Worm (Caenorhabditis elegans) whole organism, L3 larva: ENCODE measurements around the gene C28H8.5.

ENCODE experiments used
- R02D3.7 ChIP-seq: fragments of 150-350 bp; optimal IDR thresholded peaks from 2 replicates; lab custom pipeline; 2014; ENCODE audit warnings: missing biosample characterization, missing genetic modification characterization
- ZK546.5 ChIP-seq: sonication (generic microtip); optimal IDR thresholded peaks from 2 replicates; lab custom pipeline; 2017; ENCODE audit warnings: missing biosample characterization, missing genetic modification characterization
- aly-2 ChIP-seq: fragments of 150-350 bp; optimal IDR thresholded peaks from 2 replicates; lab custom pipeline; 2014; ENCODE audit warnings: missing biosample characterization, missing genetic modification characterization
- ama-1 ChIP-seq: fragments of 150-350 bp; optimal IDR thresholded peaks from 2 replicates; lab custom pipeline; 2018
- ceh-16 ChIP-seq: sonication (generic microtip); optimal IDR thresholded peaks from 2 replicates; lab custom pipeline; 2017; ENCODE audit warnings: missing biosample characterization, missing genetic modification characterization
- ceh-28 ChIP-seq: fragments of 150-350 bp; optimal IDR thresholded peaks from 2 replicates; lab custom pipeline; 2014; ENCODE audit warnings: missing biosample characterization, missing genetic modification reagents, missing genetic modification characterization
- ceh-9 ChIP-seq: sonication (generic microtip); optimal IDR thresholded peaks from 2 replicates; lab custom pipeline; 2018; ENCODE audit warnings: missing biosample characterization, missing genetic modification characterization
- daf-12 ChIP-seq: fragments of 150-350 bp; optimal IDR thresholded peaks from 2 replicates; lab custom pipeline; 2014; ENCODE audit warnings: missing biosample characterization, missing genetic modification reagents, missing genetic modification characterization
- egl-27 ChIP-seq: sonication (generic microtip); optimal IDR thresholded peaks from 4 replicates; lab custom pipeline; 2017; ENCODE audit warnings: missing biosample characterization, missing genetic modification reagents, missing genetic modification characterization
- elt-1 ChIP-seq: fragments of 150-350 bp; optimal IDR thresholded peaks from 2 replicates; lab custom pipeline; 2014; ENCODE audit warnings: missing biosample characterization, missing genetic modification characterization
- elt-2 ChIP-seq: sonication (generic microtip); optimal IDR thresholded peaks from 2 replicates; lab custom pipeline; 2016; ENCODE audit warnings: missing genetic modification reagents, mild to moderate bottlenecking, missing genetic modification characterization, missing compliant biosample characterization
- elt-3 ChIP-seq, 3 experiments: fragments of 150-350 bp in 1 of 3; sonication (generic microtip) in 2 of 3; optimal IDR thresholded peaks; 2 replicates in 2 of 3; 4 replicates in 1 of 3; lab custom pipeline; 2014 to 2017; ENCODE audit warnings: missing biosample characterization in 3 of 3, missing genetic modification characterization in 3 of 3
- eor-1 ChIP-seq, 2 experiments: fragments of 150-350 bp; optimal IDR thresholded peaks; 2 replicates each; lab custom pipeline; 2014 to 2018; ENCODE audit warnings: missing biosample characterization in 2 of 2, missing genetic modification characterization in 2 of 2
- fkh-10 ChIP-seq: sonication (generic microtip); optimal IDR thresholded peaks from 2 replicates; lab custom pipeline; 2017; ENCODE audit warnings: missing biosample characterization, missing genetic modification reagents, missing genetic modification characterization
- fkh-2 ChIP-seq: fragments of 150-350 bp; optimal IDR thresholded peaks from 2 replicates; lab custom pipeline; 2014; ENCODE audit warnings: missing biosample characterization, missing genetic modification reagents, missing genetic modification characterization
- fos-1 ChIP-seq: fragments of 150-350 bp; optimal IDR thresholded peaks from 2 replicates; lab custom pipeline; 2014; ENCODE audit warnings: missing biosample characterization, missing genetic modification characterization
- hmg-11 ChIP-seq: sonication (generic microtip); optimal IDR thresholded peaks from 2 replicates; lab custom pipeline; 2016; ENCODE audit warnings: missing genetic modification characterization, missing compliant biosample characterization
- jun-1 ChIP-seq: fragments of 150-350 bp; optimal IDR thresholded peaks from 2 replicates; lab custom pipeline; 2014; ENCODE audit warnings: missing biosample characterization, missing genetic modification reagents, missing genetic modification characterization
- lin-15B ChIP-seq: fragments of 150-350 bp; optimal IDR thresholded peaks from 2 replicates; lab custom pipeline; 2014; ENCODE audit warnings: missing biosample characterization, missing genetic modification characterization
- lsy-12 ChIP-seq: sonication (generic microtip); optimal IDR thresholded peaks from 2 replicates; lab custom pipeline; 2016; ENCODE audit warnings: mild to moderate bottlenecking, missing genetic modification characterization, missing compliant biosample characterization
- nfya-1 ChIP-seq: sonication (generic microtip); optimal IDR thresholded peaks from 2 replicates; lab custom pipeline; 2017; ENCODE audit warnings: missing genetic modification characterization, mild to moderate bottlenecking, missing compliant biosample characterization, antibody characterized with exemption, moderate library complexity; ENCODE audit not compliant: insufficient read depth
- nhr-11 ChIP-seq: fragments of 150-350 bp; optimal IDR thresholded peaks from 2 replicates; lab custom pipeline; 2014; ENCODE audit warnings: missing biosample characterization, missing genetic modification characterization
- nhr-23 ChIP-seq: fragments of 150-350 bp; optimal IDR thresholded peaks from 2 replicates; lab custom pipeline; 2014; ENCODE audit warnings: missing biosample characterization, missing genetic modification reagents, missing genetic modification characterization
- nhr-237 ChIP-seq: fragments of 150-350 bp; optimal IDR thresholded peaks from 2 replicates; lab custom pipeline; 2014; ENCODE audit warnings: missing biosample characterization, missing genetic modification characterization
- nhr-28 ChIP-seq: fragments of 150-350 bp; optimal IDR thresholded peaks from 2 replicates; lab custom pipeline; 2014; ENCODE audit warnings: missing biosample characterization, missing genetic modification characterization
- nhr-43 ChIP-seq: sonication (generic microtip); optimal IDR thresholded peaks from 2 replicates; lab custom pipeline; 2016; ENCODE audit warnings: mild to moderate bottlenecking, missing genetic modification characterization, missing compliant biosample characterization; ENCODE audit not compliant: poor library complexity, severe bottlenecking
- nhr-76 ChIP-seq: fragments of 150-350 bp; sonication (generic microtip); optimal IDR thresholded peaks from 5 replicates; lab custom pipeline; 2014; ENCODE audit warnings: missing biosample characterization, missing genetic modification characterization
- pha-4 ChIP-seq: fragments of 150-350 bp; optimal IDR thresholded peaks from 2 replicates; lab custom pipeline; 2014; ENCODE audit warnings: missing biosample characterization, missing genetic modification reagents, missing genetic modification characterization
- pqm-1 ChIP-seq: fragments of 150-350 bp; optimal IDR thresholded peaks from 2 replicates; lab custom pipeline; 2017; ENCODE audit warnings: missing biosample characterization, missing genetic modification characterization, inconsistent platforms
- sea-2 ChIP-seq: fragments of 150-350 bp; sonication (generic microtip); optimal IDR thresholded peaks from 4 replicates; lab custom pipeline; 2014; ENCODE audit warnings: missing biosample characterization, missing genetic modification reagents, missing genetic modification characterization
- skn-1 ChIP-seq: fragments of 150-350 bp; optimal IDR thresholded peaks from 2 replicates; lab custom pipeline; 2014; ENCODE audit warnings: missing biosample characterization, missing genetic modification characterization
- snpc-4 ChIP-seq: fragments of 150-350 bp; optimal IDR thresholded peaks from 2 replicates; lab custom pipeline; 2014; ENCODE audit warnings: missing biosample characterization, missing genetic modification characterization
- tbx-2 ChIP-seq: sonication (generic microtip); optimal IDR thresholded peaks from 2 replicates; lab custom pipeline; 2016; ENCODE audit warnings: mild to moderate bottlenecking, missing genetic modification characterization, missing compliant biosample characterization
- unc-39 ChIP-seq: sonication (generic microtip); optimal IDR thresholded peaks from 4 replicates; lab custom pipeline; 2017; ENCODE audit warnings: missing biosample characterization, missing genetic modification characterization
- unc-62 ChIP-seq: fragments of 150-350 bp; sonication (generic microtip); optimal IDR thresholded peaks from 4 replicates; lab custom pipeline; 2014; ENCODE audit warnings: missing biosample characterization, missing genetic modification reagents, missing genetic modification characterization
- zag-1 ChIP-seq: fragments of 150-350 bp; optimal IDR thresholded peaks from 2 replicates; lab custom pipeline; 2014; ENCODE audit warnings: missing biosample characterization, missing genetic modification characterization
- ztf-11 ChIP-seq: fragments of 150-350 bp; optimal IDR thresholded peaks from 2 replicates; lab custom pipeline; 2014; ENCODE audit warnings: missing biosample characterization, missing genetic modification characterization
- ztf-4 ChIP-seq: fragments of 150-350 bp; optimal IDR thresholded peaks from 2 replicates; lab custom pipeline; 2014; ENCODE audit warnings: missing biosample characterization, missing genetic modification characterization

The C28H8.5 gene

DNA sequence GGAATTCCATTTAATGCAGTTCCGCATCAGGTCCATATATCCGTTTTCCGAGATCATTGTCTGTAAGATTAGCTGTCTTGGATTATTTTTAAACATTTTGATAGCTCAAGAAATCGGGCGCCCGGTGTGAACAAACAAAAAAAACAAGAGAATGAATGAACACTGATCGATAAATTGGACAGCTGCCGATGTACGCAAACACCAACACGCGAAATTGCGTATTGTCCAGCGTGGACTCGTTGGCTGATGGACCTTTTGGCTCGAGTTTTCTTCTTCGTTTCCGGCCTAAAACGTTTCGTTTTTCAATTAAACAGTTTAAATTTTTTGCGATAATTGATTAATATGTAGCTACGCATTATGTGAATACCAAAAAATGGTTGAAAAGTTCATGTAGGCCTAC lies 22.0 kb downstream of the C28H8.5 start, which contains the start of gene dpff-1:
dpff-1 (minus strand) TSS at position 288 of the 400 bp plus-strand sequence.
- TF ChIP-seq nhr-43 (tag; lab: Kevin White, UChicago) (no peak), pha-4 (tag; lab: Kevin White, UChicago) (peak; percentile 13), ama-1 (lab: Kevin White, UChicago) (no peak), ztf-11 (tag; lab: Kevin White, UChicago) (no peak), ceh-16 (no peak), ceh-28 (tag; lab: Kevin White, UChicago) (peak; percentile 54), nfya-1 (tag; lab: Kevin White, UChicago) (peak; percentile 52), lin-15B (tag; lab: Kevin White, UChicago) (no peak), hmg-11 (peak; percentile 61), elt-2 (tag; lab: Kevin White, UChicago) (no peak), nhr-23 (tag; lab: Kevin White, UChicago) (peak; percentile 10)

ce11 chrIII:5906749-5907148 lies 22.6 kb downstream of the C28H8.5 start, which contains the start of gene erd-2.2:
TSS of gene erd-2.2 (plus strand) at chrIII:5907049.
- TF ChIP-seq jun-1 (tag; lab: Kevin White, UChicago) (no peak), fos-1 (no peak), egl-27 (tag; lab: Kevin White, UChicago) (no peak), fkh-2 (no peak), ceh-9 (tag; lab: Kevin White, UChicago) (no peak)

ce11 chrIII:5908408-5908807 lies 24.3 kb downstream of the C28H8.5 start, which contains the start of gene C28H8.3:
TSS of gene C28H8.3 (plus strand) at chrIII:5908700.
- TF ChIP-seq egl-27 (tag; lab: Kevin White, UChicago) (no peak), nhr-237 (tag; lab: Kevin White, UChicago) (no peak), ama-1 (lab: Kevin White, UChicago) (peak; percentile 27), ceh-28 (tag; lab: Kevin White, UChicago) (peak; percentile 1)

DNA sequence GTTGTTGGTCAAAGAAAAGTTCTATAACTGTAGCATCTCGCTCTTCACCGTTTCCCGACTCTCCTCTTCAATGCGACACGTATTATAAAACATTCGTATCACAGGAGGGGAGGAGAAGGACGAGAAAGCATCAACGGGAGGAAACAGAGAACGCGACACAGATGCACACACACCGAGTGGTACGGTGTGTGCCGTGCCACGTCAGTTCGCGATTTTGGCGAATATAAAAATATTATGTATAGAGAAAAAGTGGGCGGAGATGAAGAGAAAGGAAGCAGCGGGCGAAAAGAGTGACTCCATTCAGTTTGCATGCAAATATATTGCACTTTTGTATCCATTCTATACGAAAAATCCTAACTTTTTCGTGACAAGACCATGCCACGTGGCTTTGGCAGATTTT lies 30.6 kb downstream of the C28H8.5 start:
- TF ChIP-seq nhr-76 (tag; lab: Kevin White, UChicago), result no peak
- TF ChIP-seq nfya-1 (tag; lab: Kevin White, UChicago), result peak; percentile 72
- TF ChIP-seq eor-1 (tag; optimal IDR thresholded peaks at IDR 0.05; lab: Kevin White, UChicago), result no peak
- no peak for TF ChIP-seq zag-1 (tag; lab: Kevin White, UChicago)
- TF ChIP-seq pqm-1, result peak; percentile 48
- TF ChIP-seq pha-4 (tag; lab: Kevin White, UChicago), result peak; percentile 12
- TF ChIP-seq elt-2 (tag; lab: Kevin White, UChicago), result peak; percentile 77

DNA sequence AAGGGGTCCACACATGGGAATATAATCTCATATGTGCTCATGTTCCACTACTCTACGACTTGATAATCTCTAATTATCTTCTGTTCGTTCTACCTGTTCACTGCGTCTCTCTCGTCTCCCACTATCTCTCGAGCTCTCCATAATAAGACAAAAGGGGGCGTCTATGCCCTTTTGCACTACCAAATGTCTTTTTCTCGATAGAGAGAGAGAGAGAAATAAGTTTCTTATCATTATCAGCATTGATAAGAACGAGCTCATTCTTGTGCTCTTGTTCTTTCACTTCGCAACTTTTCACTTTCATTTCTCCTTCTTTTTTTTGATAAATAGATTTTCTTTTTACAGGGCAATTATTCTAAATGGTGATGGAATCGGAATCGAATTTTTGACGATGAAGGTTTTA lies 31.8 kb downstream of the C28H8.5 start:
- TF ChIP-seq pqm-1 (peak; percentile 40), pha-4 (tag; lab: Kevin White, UChicago) (peak; percentile 38), elt-2 (tag; lab: Kevin White, UChicago) (peak; percentile 87), unc-39 (tag; lab: Kevin White, UChicago) (no peak), skn-1 (peak; percentile 4), hmg-11 (no peak)

DNA sequence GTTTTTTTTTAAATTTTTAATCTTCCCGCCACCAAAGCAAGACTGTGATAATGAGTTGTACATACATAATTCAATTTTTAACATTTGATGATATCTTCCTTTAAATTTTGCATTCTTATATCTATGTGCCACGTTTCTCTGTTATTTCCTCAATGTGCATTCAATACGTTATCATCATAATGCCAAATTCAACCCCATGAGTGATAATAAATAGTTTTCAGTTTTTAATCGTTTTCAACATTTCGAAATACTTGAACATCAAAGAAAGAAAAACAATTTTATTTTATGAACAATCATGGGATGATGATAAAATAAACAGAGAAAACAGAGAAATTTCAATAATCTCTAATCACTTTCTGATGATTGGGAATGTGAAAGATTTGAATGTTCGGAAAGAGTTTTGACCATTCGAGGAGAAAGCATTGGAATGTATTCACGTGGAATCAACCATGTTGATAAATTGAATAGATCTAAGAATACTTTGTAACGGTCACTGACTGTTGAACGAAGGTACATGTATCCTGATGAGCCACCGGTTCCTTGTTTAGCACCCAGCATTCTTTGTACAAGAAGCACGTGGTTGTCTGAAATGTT lies 33.4 kb downstream of the C28H8.5 start:
- TF ChIP-seq nhr-76 (tag; lab: Kevin White, UChicago) (no peak), daf-12 (tag; lab: Kevin White, UChicago) (no peak), aly-2 (no peak), snpc-4 (tag; lab: Kevin White, UChicago) (no peak), fos-1 (peak; percentile 18), nhr-43 (tag; lab: Kevin White, UChicago) (peak; percentile 16), sea-2 (GFP tag; lab: Kevin White, UChicago) (no peak), nhr-23 (tag; lab: Kevin White, UChicago) (peak; percentile 20), ama-1 (lab: Kevin White, UChicago) (peak; percentile 2), pqm-1 (peak; percentile 42), fkh-10 (GFP tag; lab: Kevin White, UChicago) (no peak), pha-4 (tag; lab: Kevin White, UChicago) (peak; percentile 41), zag-1 (tag; lab: Kevin White, UChicago) (no peak), skn-1 (peak; percentile 92), lsy-12 (tag; lab: Kevin White, UChicago) (peak; percentile 40), ZK546.5 (tag; lab: Kevin White, UChicago) (no peak), ceh-16 (no peak), elt-2 (tag; lab: Kevin White, UChicago) (peak; percentile 87), ztf-11 (tag; lab: Kevin White, UChicago) (no peak), nhr-28 (tag; lab: Kevin White, UChicago) (no peak), tbx-2 (tag; lab: Kevin White, UChicago) (no peak), lin-15B (tag; lab: Kevin White, UChicago) (no peak), R02D3.7 (tag; lab: Kevin White, UChicago) (no peak), elt-1 (no peak), jun-1 (tag; lab: Kevin White, UChicago) (no peak), nfya-1 (tag; lab: Kevin White, UChicago) (no peak), elt-3 (tag; optimal IDR thresholded peaks at IDR 0.05; lab: Kevin White, UChicago) (no peak), ztf-4 (tag; lab: Kevin White, UChicago) (peak; percentile 24), ceh-28 (tag; lab: Kevin White, UChicago) (peak; percentile 37), unc-62 (GFP tag; lab: Kevin White, UChicago) (no peak), nhr-11 (tag; lab: Kevin White, UChicago) (no peak)
